Worm (Caenorhabditis elegans) whole organism, young adult: ENCODE data around the gene vep-2.

ENCODE experiments used
- C17E4.6 ChIP-seq: fragments of 200-800 bp; sonication (Bioruptor generic); IDR thresholded peaks from 2 replicates; pipeline ENCODE4 v1.3.6; 2022; ENCODE audit warnings: missing genetic modification reagents, missing genetic modification characterization, missing compliant biosample characterization
- F10E7.11 ChIP-seq: sonication (generic microtip); optimal IDR thresholded peaks from 2 replicates; lab custom pipeline; 2017; ENCODE audit warnings: mild to moderate bottlenecking, missing genetic modification characterization, moderate library complexity, missing compliant biosample characterization
- F23B12.7 ChIP-seq: sonication (generic microtip); optimal IDR thresholded peaks from 2 replicates; lab custom pipeline; 2017; ENCODE audit warnings: missing genetic modification characterization, mild to moderate bottlenecking, missing compliant biosample characterization, antibody characterized with exemption, moderate library complexity; ENCODE audit not compliant: insufficient read depth
- F39B2.1 ChIP-seq: fragments of 200-800 bp; sonication (Bioruptor generic); IDR thresholded peaks from 2 replicates; pipeline ENCODE4 v1.3.6; 2022; ENCODE audit warnings: missing genetic modification reagents, missing genetic modification characterization, missing compliant biosample characterization
- F55B11.4 ChIP-seq: sonication (generic microtip); optimal IDR thresholded peaks from 2 replicates; lab custom pipeline; 2016; ENCODE audit warnings: missing compliant biosample characterization, missing genetic modification characterization, borderline replicate concordance; ENCODE audit not compliant: insufficient read depth
- F57A8.1 ChIP-seq: fragments of 200-800 bp; sonication (Bioruptor generic); optimal IDR thresholded peaks from 2 replicates; lab custom pipeline; 2018; ENCODE audit warnings: mild to moderate bottlenecking, missing genetic modification characterization, moderate library complexity, missing compliant biosample characterization
- F57C9.4 ChIP-seq: sonication (generic microtip); optimal IDR thresholded peaks from 2 replicates; lab custom pipeline; 2017; ENCODE audit warnings: mild to moderate bottlenecking, missing genetic modification characterization, missing compliant biosample characterization
- K11D2.4 ChIP-seq: fragments of 200-800 bp; sonication (Bioruptor generic); IDR thresholded peaks from 2 replicates; pipeline ENCODE4 v1.3.6; 2022; ENCODE audit warnings: missing genetic modification reagents, missing genetic modification characterization, missing compliant biosample characterization
- T07F8.4 ChIP-seq: sonication (generic microtip); optimal IDR thresholded peaks from 2 replicates; lab custom pipeline; 2016; ENCODE audit warnings: mild to moderate bottlenecking, missing genetic modification characterization, moderate library complexity, missing compliant biosample characterization
- T26A5.8 ChIP-seq: sonication (generic microtip); optimal IDR thresholded peaks from 2 replicates; lab custom pipeline; 2016; ENCODE audit warnings: missing genetic modification characterization, missing compliant biosample characterization
- Y53F4B.3 ChIP-seq: fragments of 200-800 bp; sonication (Bioruptor generic); IDR thresholded peaks from 2 replicates; pipeline ENCODE4 v1.3.6; 2022; ENCODE audit warnings: missing genetic modification reagents, missing genetic modification characterization, missing compliant biosample characterization
- Y53G8AR.9 ChIP-seq: fragments of 200-800 bp; sonication (Bioruptor generic); conservative IDR thresholded peaks from 2 replicates; pipeline ENCODE4 v1.3.6; 2022; ENCODE audit warnings: missing genetic modification reagents, missing genetic modification characterization, missing compliant biosample characterization
- Y79H2A.3 ChIP-seq: fragments of 200-800 bp; sonication (Bioruptor generic); conservative IDR thresholded peaks from 2 replicates; pipeline ENCODE4 v1.3.6; 2022; ENCODE audit warnings: missing genetic modification reagents, missing genetic modification characterization, missing compliant biosample characterization
- bed-2 ChIP-seq: fragments of 200-800 bp; sonication (Bioruptor generic); IDR thresholded peaks from 2 replicates; pipeline ENCODE4 v1.3.6; 2022; ENCODE audit warnings: missing genetic modification reagents, missing genetic modification characterization, missing compliant biosample characterization
- ccch-3 ChIP-seq: fragments of 200-800 bp; sonication (Bioruptor generic); optimal IDR thresholded peaks from 2 replicates; lab custom pipeline; 2018; ENCODE audit warnings: mild to moderate bottlenecking, missing genetic modification characterization, missing compliant biosample characterization
- cebp-1 ChIP-seq, 2 experiments: fragments of 200-800 bp in 1 of 2; sonication (Bioruptor generic) in 1 of 2; sonication (generic microtip) in 1 of 2; IDR thresholded peaks in 1 of 2; optimal IDR thresholded peaks in 1 of 2; 2 replicates each; pipeline versions ENCODE4 v1.3.6 to Lab custom; 2017 to 2022; ENCODE audit warnings: missing compliant biosample characterization in 2 of 2, missing genetic modification characterization in 2 of 2, mild to moderate bottlenecking in 1 of 2, missing genetic modification reagents in 1 of 2, moderate library complexity in 1 of 2
- cebp-2 ChIP-seq: fragments of 200-800 bp; sonication (Bioruptor generic); IDR thresholded peaks from 2 replicates; pipeline ENCODE4 v1.3.6; 2022; ENCODE audit warnings: missing genetic modification characterization, missing compliant biosample characterization
- ceh-100 ChIP-seq: fragments of 200-800 bp; sonication (Bioruptor generic); IDR thresholded peaks from 2 replicates; pipeline ENCODE4 v1.3.6; 2022; ENCODE audit warnings: missing genetic modification reagents, missing genetic modification characterization, missing compliant biosample characterization
- ceh-40 ChIP-seq: fragments of 200-800 bp; sonication (Bioruptor generic); IDR thresholded peaks from 2 replicates; pipeline ENCODE4 v1.3.6; 2022; ENCODE audit warnings: missing genetic modification characterization, missing compliant biosample characterization
- die-1 ChIP-seq: sonication (generic microtip); optimal IDR thresholded peaks from 2 replicates; lab custom pipeline; 2016; ENCODE audit warnings: missing genotype, mild to moderate bottlenecking, missing genetic modification characterization, missing compliant biosample characterization
- dpff-1 ChIP-seq: sonication (generic microtip); optimal IDR thresholded peaks from 2 replicates; lab custom pipeline; 2017; ENCODE audit warnings: mild to moderate bottlenecking, missing genetic modification characterization, missing compliant biosample characterization
- dpl-1 ChIP-seq: fragments of 150-350 bp; optimal IDR thresholded peaks from 2 replicates; lab custom pipeline; 2014; ENCODE audit warnings: missing biosample characterization, missing genetic modification reagents, missing genetic modification characterization
- egrh-3 ChIP-seq: fragments of 200-800 bp; sonication (Bioruptor generic); IDR thresholded peaks from 2 replicates; pipeline ENCODE4 v1.3.6; 2022; ENCODE audit warnings: missing genetic modification reagents, missing genetic modification characterization, missing compliant biosample characterization
- fkh-3 ChIP-seq: sonication (generic microtip); optimal IDR thresholded peaks from 2 replicates; lab custom pipeline; 2016; ENCODE audit warnings: mild to moderate bottlenecking, missing genetic modification characterization, missing compliant biosample characterization
- him-1 ChIP-seq: sonication (generic microtip); optimal IDR thresholded peaks from 2 replicates; lab custom pipeline; 2016; ENCODE audit warnings: missing genotype, missing genetic modification reagents, missing genetic modification characterization, missing compliant biosample characterization
- lag-1 ChIP-seq: fragments of 200-800 bp; sonication (Bioruptor generic); IDR thresholded peaks from 2 replicates; pipeline ENCODE4 v1.3.6; 2022; ENCODE audit warnings: missing genetic modification reagents, missing genetic modification characterization, missing compliant biosample characterization
- let-526 ChIP-seq: fragments of 200-800 bp; sonication (Bioruptor generic); IDR thresholded peaks from 2 replicates; pipeline ENCODE4 v1.3.6; 2022; ENCODE audit warnings: missing genetic modification reagents, missing genetic modification characterization, missing compliant biosample characterization
- let-607 ChIP-seq, 2 experiments: fragments of 200-800 bp in 1 of 2; sonication (Bioruptor generic) in 1 of 2; sonication (generic microtip) in 1 of 2; optimal IDR thresholded peaks; 2 replicates each; lab custom pipeline; 2016 to 2018; ENCODE audit warnings: mild to moderate bottlenecking in 2 of 2, missing compliant biosample characterization in 2 of 2, missing genetic modification characterization in 2 of 2, moderate library complexity in 2 of 2, missing genotype in 1 of 2
- lin-54 ChIP-seq: fragments of 200-800 bp; sonication (Bioruptor generic); optimal IDR thresholded peaks from 2 replicates; lab custom pipeline; 2018; ENCODE audit warnings: mild to moderate bottlenecking, missing genetic modification characterization, missing compliant biosample characterization
- lir-1 ChIP-seq: fragments of 200-800 bp; sonication (Bioruptor generic); conservative IDR thresholded peaks from 2 replicates; pipeline ENCODE4 v1.3.6; 2022; ENCODE audit warnings: missing genetic modification reagents, missing genetic modification characterization, missing compliant biosample characterization
- madf-10 ChIP-seq: sonication (generic microtip); optimal IDR thresholded peaks from 2 replicates; lab custom pipeline; 2016; ENCODE audit warnings: mild to moderate bottlenecking, missing genetic modification characterization, missing compliant biosample characterization
- madf-6 ChIP-seq: fragments of 200-800 bp; sonication (Bioruptor generic); IDR thresholded peaks from 2 replicates; pipeline ENCODE4 v1.3.6; 2022; ENCODE audit warnings: missing genetic modification reagents, missing genetic modification characterization, missing compliant biosample characterization
- mes-4 ChIP-seq: sonication (generic microtip); optimal IDR thresholded peaks from 2 replicates; lab custom pipeline; 2016; ENCODE audit warnings: missing genotype, missing genetic modification characterization, missing compliant biosample characterization
- nhr-80 ChIP-seq: sonication (generic microtip); optimal IDR thresholded peaks from 2 replicates; lab custom pipeline; 2016; ENCODE audit warnings: missing genetic modification characterization, missing compliant biosample characterization
- sdz-38 ChIP-seq: sonication (generic microtip); optimal IDR thresholded peaks from 2 replicates; lab custom pipeline; 2016; ENCODE audit warnings: missing genotype, missing genetic modification characterization, missing compliant biosample characterization
- sptf-2 ChIP-seq: fragments of 200-800 bp; sonication (Bioruptor generic); optimal IDR thresholded peaks from 2 replicates; lab custom pipeline; 2018; ENCODE audit warnings: mild to moderate bottlenecking, missing genetic modification characterization, missing compliant biosample characterization
- tbp1 ChIP-seq: fragments of 200-800 bp; sonication (Bioruptor generic); optimal IDR thresholded peaks from 2 replicates; lab custom pipeline; 2018; ENCODE audit warnings: mild to moderate bottlenecking, missing genetic modification characterization, missing compliant biosample characterization
- tbx-9 ChIP-seq: sonication (generic microtip); optimal IDR thresholded peaks from 2 replicates; lab custom pipeline; 2016; ENCODE audit warnings: borderline replicate concordance, missing genetic modification characterization, inconsistent platforms, missing compliant biosample characterization
- tlf-1 ChIP-seq: fragments of 200-800 bp; sonication (Bioruptor generic); optimal IDR thresholded peaks from 2 replicates; lab custom pipeline; 2018; ENCODE audit warnings: mild to moderate bottlenecking, missing genetic modification characterization, missing compliant biosample characterization
- xnd-1 ChIP-seq: sonication (generic microtip); optimal IDR thresholded peaks from 2 replicates; lab custom pipeline; 2016; ENCODE audit warnings: missing genotype, missing genetic modification reagents, missing genetic modification characterization, missing compliant biosample characterization
- ztf-3 ChIP-seq: fragments of 200-800 bp; sonication (Bioruptor generic); optimal IDR thresholded peaks from 2 replicates; lab custom pipeline; 2018; ENCODE audit warnings: mild to moderate bottlenecking, missing genetic modification characterization, missing compliant biosample characterization
- ztf-6 ChIP-seq: fragments of 200-800 bp; sonication (Bioruptor generic); IDR thresholded peaks from 2 replicates; pipeline ENCODE4 v1.3.6; 2022; ENCODE audit warnings: missing genetic modification reagents, missing genetic modification characterization, missing compliant biosample characterization

Gene vep-2

ce11 chrX:3599860-3600259, 28.3 kb upstream of the vep-2 start:
- TF ChIP-seq egrh-3 (GFP tag; lab: Robert Waterston, UW) (no peak), lin-54 (no peak), T07F8.4 (tag; lab: Kevin White, UChicago) (no peak), tbx-9 (tag; lab: Kevin White, UChicago) (no peak), madf-10 (tag; lab: Kevin White, UChicago) (no peak), sptf-2 (no peak), tlf-1 (GFP tag; lab: Kevin White, UChicago) (no peak), die-1 (tag; lab: Kevin White, UChicago) (no peak), sdz-38 (no peak), F55B11.4 (no peak), cebp-2 (GFP tag; lab: Robert Waterston, UW) (no peak), Y79H2A.3 (GFP tag; lab: Robert Waterston, UW) (no peak), fkh-3 (tag; lab: Kevin White, UChicago) (no peak), cebp-1 (GFP tag; IDR thresholded peaks at IDR 0.05; lab: Robert Waterston, UW) (no peak), cebp-1 (tag; optimal IDR thresholded peaks at IDR 0.05; lab: Kevin White, UChicago) (no peak), lag-1 (GFP tag; lab: Robert Waterston, UW) (no peak), C17E4.6 (GFP tag; lab: Robert Waterston, UW) (no peak), K11D2.4 (GFP tag; lab: Robert Waterston, UW) (no peak), madf-6 (GFP tag; lab: Robert Waterston, UW) (no peak), F57C9.4 (tag; lab: Kevin White, UChicago) (no peak)

ce11 chrX:3600390-3600789, 27.7 kb upstream of the vep-2 start, which contains the start of gene cgr-1:
TSS of gene cgr-1 (minus strand) at chrX:3600457.
- TF ChIP-seq sptf-2 (no peak), nhr-80 (tag; lab: Kevin White, UChicago) (peak; percentile 64)

- TF ChIP-seq dpff-1 (tag; lab: Kevin White, UChicago) (no peak), Y53G8AR.9 (GFP tag; lab: Robert Waterston, UW) (no peak), F57A8.1 (GFP tag; lab: Kevin White, UChicago) (no peak), ztf-6 (no peak), tbp1 (GFP tag; lab: Kevin White, UChicago) (no peak), him-1 (no peak), T26A5.8 (tag; lab: Kevin White, UChicago) (no peak), F39B2.1 (GFP tag; lab: Robert Waterston, UW) (no peak), Y53F4B.3 (no peak), lir-1 (GFP tag; lab: Robert Waterston, UW) (no peak), dpl-1 (GFP tag; lab: Kevin White, UChicago) (no peak), let-607 (tag; optimal IDR thresholded peaks at IDR 0.05; lab: Kevin White, UChicago) (no peak), madf-6 (GFP tag; lab: Robert Waterston, UW) (no peak), cebp-2 (GFP tag; lab: Robert Waterston, UW) (no peak), die-1 (tag; lab: Kevin White, UChicago) (no peak), Y79H2A.3 (GFP tag; lab: Robert Waterston, UW) (no peak)
These were observed 26.6 kb upstream of the vep-2 start, which contains the start of gene C18B2.3 for ce11 chrX:3601531-3601930. TSS of gene C18B2.3 (plus strand) at chrX:3601831.

DNA sequence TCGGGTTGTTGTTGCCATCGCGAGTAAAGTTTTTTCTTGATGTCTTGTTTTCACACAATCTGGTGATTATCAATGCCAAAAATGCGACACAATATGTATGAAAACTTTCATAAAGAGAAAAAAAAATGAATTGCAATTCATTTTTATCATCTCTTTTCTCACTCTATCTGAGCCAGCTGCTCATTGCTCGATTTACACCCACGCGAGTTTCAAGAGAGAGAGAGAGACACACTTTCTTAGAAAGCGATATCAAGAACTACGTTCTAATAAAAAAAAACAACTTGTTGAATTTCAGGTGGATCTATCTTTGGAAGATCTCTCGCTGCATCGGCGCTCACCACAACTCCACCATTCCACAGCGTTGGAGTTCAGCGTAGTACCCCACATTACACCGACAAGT, 25.5 kb upstream of the vep-2 start:
- TF ChIP-seq F23B12.7 (tag; lab: Kevin White, UChicago) (no peak), ceh-40 (no peak), bed-2 (GFP tag; lab: Robert Waterston, UW) (no peak), let-526 (no peak), T26A5.8 (tag; lab: Kevin White, UChicago) (no peak), ztf-3 (GFP tag; lab: Kevin White, UChicago) (no peak), C17E4.6 (GFP tag; lab: Robert Waterston, UW) (no peak), mes-4 (tag; lab: Kevin White, UChicago) (no peak), ceh-100 (GFP tag; lab: Robert Waterston, UW) (no peak), xnd-1 (tag; lab: Kevin White, UChicago) (no peak), die-1 (tag; lab: Kevin White, UChicago) (no peak), F10E7.11 (no peak), ccch-3 (GFP tag; lab: Kevin White, UChicago) (no peak)
